Fruit fly (Drosophila melanogaster) whole organism, embryonic: Measurements from ENCODE around the gene miple1.

ENCODE experiments used
- CG10274 ChIP-seq: fragments of 200-800 bp; sonication (Bioruptor generic); optimal IDR thresholded peaks from 3 replicates; lab custom pipeline; 2017; ENCODE audit warnings: missing biosample characterization, mild to moderate bottlenecking, missing genetic modification characterization
- CG10543 ChIP-seq: fragments of 200-800 bp; sonication (Bioruptor generic); optimal IDR thresholded peaks from 3 replicates; lab custom pipeline; 2017; ENCODE audit warnings: missing biosample characterization, mild to moderate bottlenecking, missing genetic modification characterization, moderate library complexity
- CG11398 ChIP-seq: fragments of 200-800 bp; sonication (Bioruptor generic); optimal IDR thresholded peaks from 2 replicates; lab custom pipeline; 2016; ENCODE audit warnings: missing biosample characterization, missing genetic modification characterization
- CG2116 ChIP-seq: fragments of 200-800 bp; sonication (Bioruptor generic); optimal IDR thresholded peaks from 3 replicates; lab custom pipeline; 2018; ENCODE audit warnings: missing biosample characterization, mild to moderate bottlenecking, missing genetic modification characterization
- CG2120 ChIP-seq: fragments of 200-800 bp; sonication (Bioruptor generic); optimal IDR thresholded peaks from 3 replicates; lab custom pipeline; 2016; ENCODE audit warnings: missing biosample characterization, missing genetic modification characterization
- CG2129 ChIP-seq: fragments of 200-800 bp; sonication (Bioruptor generic); IDR thresholded peaks from 2 replicates; pipeline ENCODE4 v1.3.6; 2022; ENCODE audit warnings: missing biosample characterization, missing genetic modification characterization; ENCODE audit not compliant: partially characterized antibody
- CG2889 ChIP-seq: fragments of 200-800 bp; sonication (Bioruptor generic); IDR thresholded peaks from 3 replicates; pipeline ENCODE4 v1.3.6; 2022; ENCODE audit warnings: missing biosample characterization, missing genetic modification characterization
- CG4424 ChIP-seq: fragments of 200-800 bp; sonication (Bioruptor generic); optimal IDR thresholded peaks from 3 replicates; lab custom pipeline; 2016; ENCODE audit warnings: missing biosample characterization, missing genetic modification characterization
- CG5180 ChIP-seq: fragments of 200-800 bp; sonication (Bioruptor generic); optimal IDR thresholded peaks from 3 replicates; lab custom pipeline; 2017; ENCODE audit warnings: missing biosample characterization, missing genetic modification characterization, mild to moderate bottlenecking, moderate library complexity, missing genetic modification reagents
- CG5245 ChIP-seq: fragments of 200-800 bp; sonication (Bioruptor generic); optimal IDR thresholded peaks from 3 replicates; lab custom pipeline; 2016; ENCODE audit warnings: missing biosample characterization, missing genetic modification characterization
- CG5953 ChIP-seq: fragments of 200-800 bp; sonication (Bioruptor generic); IDR thresholded peaks from 2 replicates; pipeline ENCODE4 v1.3.6; 2022; ENCODE audit warnings: missing biosample characterization, missing genetic modification characterization
- CG6654 ChIP-seq: fragments of 200-800 bp; sonication (Bioruptor generic); optimal IDR thresholded peaks from 2 replicates; lab custom pipeline; 2017; ENCODE audit warnings: missing biosample characterization, mild to moderate bottlenecking, missing genetic modification characterization
- CG6689 ChIP-seq: fragments of 200-800 bp; sonication (Bioruptor generic); IDR thresholded peaks from 2 replicates; pipeline ENCODE4 v1.3.6; 2022; ENCODE audit warnings: missing biosample characterization, missing genetic modification characterization
- CG7963 ChIP-seq: fragments of 200-800 bp; sonication (Bioruptor generic); IDR thresholded peaks from 3 replicates; pipeline ENCODE4 v1.3.6; 2022; ENCODE audit warnings: missing biosample characterization, missing genetic modification characterization; ENCODE audit not compliant: partially characterized antibody
- CG8281 ChIP-seq: fragments of 200-800 bp; sonication (Bioruptor generic); optimal IDR thresholded peaks from 2 replicates; lab custom pipeline; 2018; ENCODE audit warnings: missing biosample characterization, mild to moderate bottlenecking, missing genetic modification characterization, moderate library complexity
- CG9437 ChIP-seq: fragments of 200-800 bp; sonication (Bioruptor generic); optimal IDR thresholded peaks from 2 replicates; lab custom pipeline; 2018; ENCODE audit warnings: missing biosample characterization, mild to moderate bottlenecking, missing genetic modification characterization
- Deaf1 ChIP-seq: fragments of 200-800 bp; optimal IDR thresholded peaks from 3 replicates; lab custom pipeline; 2019; ENCODE audit warnings: missing biosample characterization, mild to moderate bottlenecking, missing genetic modification characterization, moderate library complexity
- ERR ChIP-seq: fragments of 200-800 bp; sonication (Bioruptor generic); optimal IDR thresholded peaks from 2 replicates; lab custom pipeline; 2016; ENCODE audit warnings: missing biosample characterization, missing genetic modification characterization
- Elba2 ChIP-seq: fragments of 200-800 bp; sonication (Bioruptor generic); optimal IDR thresholded peaks from 3 replicates; lab custom pipeline; 2016; ENCODE audit warnings: missing biosample characterization, missing genetic modification characterization
- Gsc ChIP-seq: fragments of 200-800 bp; sonication (Bioruptor generic); IDR thresholded peaks from 2 replicates; pipeline ENCODE4 v1.3.6; 2022; ENCODE audit warnings: missing biosample characterization, missing genetic modification characterization
- HLH4C ChIP-seq: fragments of 200-800 bp; sonication (Bioruptor generic); IDR thresholded peaks from 3 replicates; pipeline ENCODE4 v1.3.6; 2022; ENCODE audit warnings: missing biosample characterization, missing genetic modification characterization; ENCODE audit not compliant: partially characterized antibody
- Hand ChIP-seq: fragments of 200-800 bp; sonication (Bioruptor generic); optimal IDR thresholded peaks from 2 replicates; lab custom pipeline; 2017; ENCODE audit warnings: mild to moderate bottlenecking, missing biosample characterization, missing genetic modification reagents, missing genetic modification characterization
- Hmr ChIP-seq: fragments of 200-800 bp; sonication (Bioruptor generic); optimal IDR thresholded peaks from 3 replicates; lab custom pipeline; 2017; ENCODE audit warnings: mild to moderate bottlenecking, missing biosample characterization, missing genetic modification reagents, missing genetic modification characterization
- MBD-R2 ChIP-seq: fragments of 200-800 bp; sonication (Bioruptor generic); IDR thresholded peaks from 2 replicates; pipeline ENCODE4 v1.3.6; 2022; ENCODE audit warnings: missing biosample characterization, missing genetic modification characterization
- Pdp1 ChIP-seq, 2 experiments: fragments of 200-800 bp; sonication (Bioruptor generic); optimal IDR thresholded peaks; 3 replicates each; lab custom pipeline; 2016; ENCODE audit warnings: missing biosample characterization in 2 of 2, missing genetic modification characterization in 2 of 2, mild to moderate bottlenecking in 1 of 2, moderate library complexity in 1 of 2
- Spps ChIP-seq: fragments of 200-800 bp; sonication (Bioruptor generic); optimal IDR thresholded peaks from 2 replicates; lab custom pipeline; 2018; ENCODE audit warnings: missing biosample characterization, mild to moderate bottlenecking, missing genetic modification characterization
- Ssrp ChIP-seq: fragments of 200-800 bp; sonication (Bioruptor generic); optimal IDR thresholded peaks from 2 replicates; lab custom pipeline; 2018; ENCODE audit warnings: missing biosample characterization, mild to moderate bottlenecking, missing genetic modification characterization, moderate library complexity
- TFAM ChIP-seq: fragments of 200-800 bp; sonication (Bioruptor generic); optimal IDR thresholded peaks from 2 replicates; lab custom pipeline; 2017; ENCODE audit warnings: missing biosample characterization, missing genetic modification characterization, inconsistent platforms
- Tbp ChIP-seq: fragments of >200 bp; optimal IDR thresholded peaks from 2 replicates; lab custom pipeline; 2018; ENCODE audit warnings: missing biosample characterization, missing genetic modification characterization
- Xbp1 ChIP-seq: fragments of 200-800 bp; sonication (Bioruptor generic); optimal IDR thresholded peaks from 3 replicates; lab custom pipeline; 2016; ENCODE audit warnings: missing biosample characterization, mild to moderate bottlenecking, missing genetic modification characterization
- ap ChIP-seq: fragments of 200-800 bp; sonication (Bioruptor generic); IDR thresholded peaks from 2 replicates; pipeline ENCODE4 v1.3.6; 2022; ENCODE audit warnings: missing biosample characterization, missing genetic modification characterization
- cad ChIP-seq: fragments of >200 bp; optimal IDR thresholded peaks from 2 replicates; lab custom pipeline; 2017; ENCODE audit warnings: missing biosample characterization, missing genetic modification characterization
- croc ChIP-seq: fragments of 200-800 bp; sonication (Bioruptor generic); conservative IDR thresholded peaks from 3 replicates; pipeline ENCODE4 v1.3.6; 2022; ENCODE audit warnings: missing biosample characterization, missing genetic modification characterization
- dan ChIP-seq: fragments of 200-800 bp; sonication (Bioruptor generic); IDR thresholded peaks from 2 replicates; pipeline ENCODE4 v1.3.6; 2022; ENCODE audit warnings: missing biosample characterization, missing genetic modification characterization
- en ChIP-seq: fragments of 200-800 bp; sonication (Bioruptor generic); optimal IDR thresholded peaks from 2 replicates; lab custom pipeline; 2016; ENCODE audit warnings: missing biosample characterization, missing genetic modification characterization
- fd64A ChIP-seq: fragments of 200-800 bp; sonication (Bioruptor generic); optimal IDR thresholded peaks from 3 replicates; lab custom pipeline; 2018; ENCODE audit warnings: missing biosample characterization, mild to moderate bottlenecking, missing genetic modification characterization
- gce ChIP-seq: fragments of 200-800 bp; sonication (Bioruptor generic); IDR thresholded peaks from 3 replicates; pipeline ENCODE4 v1.3.6; 2022; ENCODE audit warnings: missing biosample characterization, missing genetic modification characterization
- gem ChIP-seq: fragments of 200-800 bp; sonication (Bioruptor generic); optimal IDR thresholded peaks from 2 replicates; lab custom pipeline; 2019; ENCODE audit warnings: missing biosample characterization, mild to moderate bottlenecking, missing genetic modification characterization, moderate library complexity
- gfzf ChIP-seq: fragments of 200-800 bp; sonication (Bioruptor generic); optimal IDR thresholded peaks from 2 replicates; lab custom pipeline; 2016; ENCODE audit warnings: missing biosample characterization, mild to moderate bottlenecking, missing genetic modification characterization, moderate library complexity
- insv ChIP-seq, 2 experiments: fragments of 200-800 bp; sonication (Bioruptor generic); optimal IDR thresholded peaks; 3 replicates each; lab custom pipeline; 2016 to 2018; ENCODE audit warnings: missing biosample characterization in 2 of 2, missing genetic modification characterization in 2 of 2
- inv ChIP-seq: fragments of 200-800 bp; sonication (Bioruptor generic); IDR thresholded peaks from 2 replicates; pipeline ENCODE4 v1.3.6; 2022; ENCODE audit warnings: missing biosample characterization, missing genetic modification characterization; ENCODE audit not compliant: partially characterized antibody
- nmo ChIP-seq: fragments of 200-800 bp; sonication (Bioruptor generic); optimal IDR thresholded peaks from 2 replicates; lab custom pipeline; 2018; ENCODE audit warnings: missing biosample characterization, mild to moderate bottlenecking, missing genetic modification characterization, moderate library complexity
- onecut ChIP-seq: fragments of 200-800 bp; sonication (Bioruptor generic); IDR thresholded peaks from 2 replicates; pipeline ENCODE4 v1.3.6; 2022; ENCODE audit warnings: missing biosample characterization, missing genetic modification characterization
- pho ChIP-seq: fragments of 200-800 bp; sonication (Bioruptor generic); optimal IDR thresholded peaks from 2 replicates; lab custom pipeline; 2016; ENCODE audit warnings: missing biosample characterization, missing genetic modification characterization
- pum ChIP-seq: fragments of 200-800 bp; sonication (Bioruptor generic); optimal IDR thresholded peaks from 2 replicates; lab custom pipeline; 2016; ENCODE audit warnings: missing biosample characterization, missing genetic modification characterization
- sqz ChIP-seq: fragments of 200-800 bp; sonication (Bioruptor generic); optimal IDR thresholded peaks from 3 replicates; lab custom pipeline; 2018; ENCODE audit warnings: missing biosample characterization, mild to moderate bottlenecking, missing genetic modification characterization
- zen ChIP-seq: fragments of 200-800 bp; sonication (Bioruptor generic); optimal IDR thresholded peaks from 3 replicates; lab custom pipeline; 2018; ENCODE audit warnings: missing biosample characterization, mild to moderate bottlenecking, missing genetic modification characterization, moderate library complexity

Gene miple1

dm6 chr3L:223019-223902 lies 43.8 kb upstream of the miple1 start, which contains the start of the genes pyx and CG33229 (continued):
- TF ChIP-seq CG2120 (GFP tag; lab: Kevin White, UChicago) (peak; percentile 96), HLH4C (GFP tag; lab: Robert Waterston, UW) (0 out of 3 replicates have a peak, but pooled peaks have one; percentile 46), pum (GFP tag; lab: Kevin White, UChicago) (peak; percentile 78), CG11398 (GFP tag; lab: Kevin White, UChicago) (no peak), CG4424 (peak; percentile 89), Pdp1 (GFP tag; optimal IDR thresholded peaks at IDR 0.05; lab: Kevin White, UChicago) (peak; percentile 67 to 85), gce (GFP tag; lab: Robert Waterston, UW) (peak; percentile 60; the same call in 2 of the 3 replicates), Elba2 (no peak), insv (GFP tag; optimal IDR thresholded peaks at IDR 0.05; lab: Kevin White, UChicago) (peak in 1 of 2 experiments; percentile 57), Spps (no peak), CG2129 (GFP tag; lab: Robert Waterston, UW) (no peak), CG7963 (GFP tag; lab: Robert Waterston, UW) (no peak), CG8281 (tag; lab: Kevin White, UChicago) (peak; percentile 69), Deaf1 (tag; lab: Kevin White, UChicago) (peak; percentile 40), sqz (GFP tag; lab: Kevin White, UChicago) (peak; percentile 24), Gsc (GFP tag; lab: Robert Waterston, UW) (no peak; the same call in 1 of the 2 replicates), gem (tag; lab: Kevin White, UChicago) (peak; percentile 91), CG9437 (GFP tag; lab: Kevin White, UChicago) (peak; percentile 83), Tbp (no peak), CG10543 (GFP tag; lab: Kevin White, UChicago) (peak; percentile 84), ap (peak; percentile 36; the same call in 1 of the 2 replicates), Ssrp (tag; lab: Kevin White, UChicago) (peak; percentile 82), cad (GFP tag; lab: Kevin White, UChicago) (no peak), Hmr (GFP tag; lab: Kevin White, UChicago) (peak; percentile 80), gfzf (GFP tag; lab: Kevin White, UChicago) (peak; percentile 77), Hand (GFP tag; lab: Kevin White, UChicago) (peak; percentile 63), CG6689 (GFP tag; lab: Robert Waterston, UW) (peak; percentile 80; the same call in 1 of the 2 replicates), CG10274 (GFP tag; lab: Kevin White, UChicago) (peak; percentile 75), TFAM (GFP tag; lab: Kevin White, UChicago) (peak; percentile 31), Xbp1 (GFP tag; lab: Kevin White, UChicago) (peak; percentile 91), pho (GFP tag; lab: Kevin White, UChicago) (peak; percentile 90), CG2116 (GFP tag; lab: Kevin White, UChicago) (peak; percentile 61), nmo (GFP tag; lab: Kevin White, UChicago) (peak; percentile 91), CG5245 (GFP tag; lab: Kevin White, UChicago) (peak; percentile 41), inv (GFP tag; lab: Robert Waterston, UW) (no peak), CG5953 (peak; percentile 69), zen (tag; lab: Kevin White, UChicago) (peak; percentile 77), MBD-R2 (GFP tag; lab: Robert Waterston, UW) (peak; percentile 51; the same call in 1 of the 2 replicates), CG6654 (GFP tag; lab: Kevin White, UChicago) (peak; percentile 69), dan (GFP tag; lab: Robert Waterston, UW) (0 out of 2 replicates have a peak, but pooled peaks have one; percentile 14), CG2889 (peak; percentile 60; the same call in 2 of the 3 replicates), croc (GFP tag; lab: Robert Waterston, UW) (peak; percentile 56; the same call in 1 of the 3 replicates), onecut (GFP tag; lab: Robert Waterston, UW) (peak; percentile 49), CG5180 (GFP tag; lab: Kevin White, UChicago) (peak; percentile 73), fd64A (GFP tag; lab: Kevin White, UChicago) (no peak), en (GFP tag; lab: Kevin White, UChicago) (peak; percentile 36), ERR (no peak)
